Worm (Caenorhabditis elegans): Measurements from ENCODE around the gene rpl-11.2.

DNA sequence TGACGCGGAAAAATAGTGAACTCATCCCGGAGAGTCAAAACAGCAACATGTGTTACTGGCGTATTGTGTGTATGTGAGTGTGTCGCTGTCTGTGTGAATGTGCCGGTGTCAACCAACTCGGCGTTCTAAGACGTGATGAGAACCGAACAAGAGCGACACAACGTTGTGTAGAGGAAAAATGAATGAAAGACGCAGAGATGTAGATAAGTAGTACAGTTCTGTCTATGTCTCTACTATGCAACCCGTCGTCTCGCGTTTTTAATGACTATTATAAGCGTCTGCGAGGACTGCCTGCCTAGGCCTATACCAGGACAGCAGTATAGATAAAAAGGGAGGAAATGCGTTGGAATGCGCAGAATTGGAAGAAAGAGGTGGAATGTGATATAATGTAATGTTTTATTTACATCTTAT is 45.6 kb upstream of the rpl-11.2 start:
- TF ChIP-seq dao-5 (tag; optimal IDR thresholded peaks at IDR 0.05) (no peak), him-1 (tag; optimal IDR thresholded peaks at IDR 0.05) (no peak), W03F9.2 (tag; optimal IDR thresholded peaks at IDR 0.05) (no peak)
